Fruit fly (Drosophila melanogaster) whole organism, embryonic: Measurements from ENCODE around the gene CG33286.
A peak's percentile ranks its signal among the peaks of the same experiment; 100 is the strongest.

Experiments used
- B-H2 ChIP-seq: fragments of 200-800 bp; sonication (Bioruptor generic); optimal IDR thresholded peaks from 2 replicates; lab custom pipeline; 2018; ENCODE audit warnings: missing biosample characterization, mild to moderate bottlenecking, missing genetic modification characterization
- CG10147 ChIP-seq: fragments of 200-800 bp; sonication (Bioruptor generic); optimal IDR thresholded peaks from 2 replicates; lab custom pipeline; 2019; ENCODE audit warnings: missing biosample characterization, mild to moderate bottlenecking, missing genetic modification characterization, moderate library complexity
- CG12236 ChIP-seq: fragments of 200-800 bp; sonication (Bioruptor generic); optimal IDR thresholded peaks from 2 replicates; lab custom pipeline; 2016; ENCODE audit warnings: missing biosample characterization, missing genetic modification characterization
- CG1792 ChIP-seq: fragments of 200-800 bp; sonication (Bioruptor generic); optimal IDR thresholded peaks from 2 replicates; lab custom pipeline; 2016; ENCODE audit warnings: missing biosample characterization, missing genetic modification characterization
- CG18619 ChIP-seq: fragments of 200-800 bp; sonication (Bioruptor generic); optimal IDR thresholded peaks from 3 replicates; lab custom pipeline; 2017; ENCODE audit warnings: missing biosample characterization, mild to moderate bottlenecking, missing genetic modification characterization
- CG3065 ChIP-seq: fragments of 200-800 bp; sonication (Bioruptor generic); optimal IDR thresholded peaks from 2 replicates; lab custom pipeline; 2016; ENCODE audit warnings: missing biosample characterization, missing genetic modification characterization
- CG32772 ChIP-seq: fragments of 200-800 bp; sonication (Bioruptor generic); IDR thresholded peaks from 2 replicates; pipeline ENCODE4 v1.3.6; 2022; ENCODE audit warnings: missing biosample characterization, missing genetic modification characterization
- CG34376 ChIP-seq: fragments of 200-800 bp; sonication (Bioruptor generic); optimal IDR thresholded peaks from 2 replicates; lab custom pipeline; 2018; ENCODE audit warnings: missing biosample characterization, mild to moderate bottlenecking, missing genetic modification characterization
- CG3726 ChIP-seq: fragments of 200-800 bp; sonication (Bioruptor generic); IDR thresholded peaks from 3 replicates; pipeline ENCODE4, ENCODE4 v1.3.6; 2022; ENCODE audit warnings: missing biosample characterization, missing genetic modification characterization
- CG4282 ChIP-seq: fragments of 200-800 bp; sonication (Bioruptor generic); optimal IDR thresholded peaks from 2 replicates; lab custom pipeline; 2016; ENCODE audit warnings: missing biosample characterization, missing genetic modification characterization
- CG6683 ChIP-seq: fragments of 200-800 bp; sonication (Bioruptor generic); optimal IDR thresholded peaks from 2 replicates; lab custom pipeline; 2017; ENCODE audit warnings: missing biosample characterization, mild to moderate bottlenecking, missing genetic modification characterization, missing genetic modification reagents
- CG6689 ChIP-seq: fragments of 200-800 bp; sonication (Bioruptor generic); IDR thresholded peaks from 2 replicates; pipeline ENCODE4 v1.3.6; 2022; ENCODE audit warnings: missing biosample characterization, missing genetic modification characterization
- CG6765 ChIP-seq: fragments of 200-800 bp; sonication (Bioruptor generic); optimal IDR thresholded peaks from 3 replicates; lab custom pipeline; 2017; ENCODE audit warnings: missing biosample characterization, mild to moderate bottlenecking, missing genetic modification characterization
- CG6791 ChIP-seq: fragments of 200-800 bp; sonication (Bioruptor generic); IDR thresholded peaks from 3 replicates; pipeline ENCODE4 v1.3.6; 2022; ENCODE audit warnings: missing biosample characterization, missing genetic modification characterization; ENCODE audit not compliant: partially characterized antibody
- CG6813 ChIP-seq: fragments of 200-800 bp; sonication (Bioruptor generic); optimal IDR thresholded peaks from 2 replicates; lab custom pipeline; 2017; ENCODE audit warnings: missing biosample characterization, missing genetic modification characterization, mild to moderate bottlenecking, moderate library complexity, missing genetic modification reagents
- CG7745 ChIP-seq: fragments of 200-800 bp; sonication (Bioruptor generic); optimal IDR thresholded peaks from 2 replicates; lab custom pipeline; 2018; ENCODE audit warnings: missing biosample characterization, mild to moderate bottlenecking, missing genetic modification characterization, moderate library complexity
- CG8765 ChIP-seq: fragments of 200-800 bp; sonication (Bioruptor generic); IDR thresholded peaks from 2 replicates; pipeline ENCODE4 v1.3.6; 2022; ENCODE audit warnings: missing biosample characterization, missing genetic modification characterization
- D ChIP-seq, 2 experiments: fragments of 200-800 bp in 1 of 2; fragments of >200 bp in 1 of 2; sonication (Bioruptor generic) in 1 of 2; optimal IDR thresholded peaks; 2 replicates in 1 of 2; 3 replicates in 1 of 2; lab custom pipeline; 2017; ENCODE audit warnings: mild to moderate bottlenecking in 1 of 2, missing biosample characterization in 1 of 2, missing genetic modification characterization in 1 of 2, missing genetic modification reagents in 1 of 2
- Dp ChIP-seq: fragments of 200-800 bp; sonication (Bioruptor generic); optimal IDR thresholded peaks from 2 replicates; lab custom pipeline; 2018; ENCODE audit warnings: missing biosample characterization, mild to moderate bottlenecking, missing genetic modification characterization, moderate library complexity
- Lhr ChIP-seq: fragments of 200-800 bp; sonication (Bioruptor generic); optimal IDR thresholded peaks from 3 replicates; lab custom pipeline; 2017; ENCODE audit warnings: mild to moderate bottlenecking, missing biosample characterization, missing genetic modification reagents, missing genetic modification characterization
- NfI ChIP-seq: fragments of 200-800 bp; sonication (Bioruptor generic); optimal IDR thresholded peaks from 3 replicates; lab custom pipeline; 2018; ENCODE audit warnings: missing biosample characterization, mild to moderate bottlenecking, missing genetic modification characterization, moderate library complexity
- PHDP ChIP-seq: fragments of 200-800 bp; sonication (Bioruptor generic); optimal IDR thresholded peaks from 3 replicates; lab custom pipeline; 2018; ENCODE audit warnings: missing biosample characterization, mild to moderate bottlenecking, missing genetic modification characterization, moderate library complexity
- Pdp1 ChIP-seq, 2 experiments: fragments of 200-800 bp; sonication (Bioruptor generic); optimal IDR thresholded peaks; 3 replicates each; lab custom pipeline; 2016; ENCODE audit warnings: missing biosample characterization in 2 of 2, missing genetic modification characterization in 2 of 2, mild to moderate bottlenecking in 1 of 2, moderate library complexity in 1 of 2
- Ravus ChIP-seq: fragments of 200-800 bp; sonication (Bioruptor generic); IDR thresholded peaks from 2 replicates; pipeline ENCODE4 v1.3.6; 2022; ENCODE audit warnings: missing biosample characterization, missing genetic modification characterization
- Rx ChIP-seq: fragments of 200-800 bp; sonication (Bioruptor generic); IDR thresholded peaks from 2 replicates; pipeline ENCODE4 v1.3.6; 2022; ENCODE audit warnings: missing biosample characterization, missing genetic modification characterization
- Sin3A ChIP-seq: fragments of >200 bp; optimal IDR thresholded peaks from 2 replicates; lab custom pipeline; 2018
- Sry-δ ChIP-seq: fragments of 200-800 bp; sonication (Bioruptor generic); optimal IDR thresholded peaks from 2 replicates; lab custom pipeline; 2016; ENCODE audit warnings: missing biosample characterization, missing genetic modification characterization
- Stat92E ChIP-seq, 3 experiments: fragments of >200 bp in 2 of 3; fragments of 200-800 bp in 1 of 3; sonication (Bioruptor generic) in 1 of 3; optimal IDR thresholded peaks; 2 replicates each; lab custom pipeline; 2017 to 2019; ENCODE audit warnings: missing biosample characterization in 3 of 3, missing genetic modification characterization in 3 of 3, mild to moderate bottlenecking in 1 of 3, moderate library complexity in 1 of 3
- al ChIP-seq: fragments of 200-800 bp; sonication (Bioruptor generic); IDR thresholded peaks from 2 replicates; pipeline ENCODE4 v1.3.6; 2022; ENCODE audit warnings: missing biosample characterization, missing genetic modification characterization
- ato ChIP-seq: fragments of 200-800 bp; sonication (Bioruptor generic); IDR thresholded peaks from 2 replicates; pipeline ENCODE4 v1.3.6; 2022; ENCODE audit warnings: missing biosample characterization, missing genetic modification characterization; ENCODE audit not compliant: partially characterized antibody
- bowl ChIP-seq: fragments of 200-800 bp; sonication (Bioruptor generic); IDR thresholded peaks from 2 replicates; pipeline ENCODE4 v1.3.6; 2022; ENCODE audit warnings: missing biosample characterization, missing genetic modification characterization
- fd102C ChIP-seq: fragments of 200-800 bp; sonication (Bioruptor generic); optimal IDR thresholded peaks from 2 replicates; lab custom pipeline; 2018; ENCODE audit warnings: missing biosample characterization, mild to moderate bottlenecking, missing genetic modification characterization, moderate library complexity
- fu2 ChIP-seq: fragments of 200-800 bp; sonication (Bioruptor generic); optimal IDR thresholded peaks from 2 replicates; lab custom pipeline; 2016; ENCODE audit warnings: missing biosample characterization, missing genetic modification characterization
- lola ChIP-seq, 3 experiments: fragments of >200 bp in 2 of 3; fragments of 200-800 bp in 1 of 3; sonication (Bioruptor generic) in 1 of 3; optimal IDR thresholded peaks; 2 replicates each; lab custom pipeline; 2017 to 2019; ENCODE audit warnings: missing biosample characterization in 3 of 3, missing genetic modification characterization in 3 of 3, mild to moderate bottlenecking in 1 of 3, moderate library complexity in 1 of 3
- pita ChIP-seq: fragments of 200-800 bp; sonication (Bioruptor generic); optimal IDR thresholded peaks from 2 replicates; lab custom pipeline; 2017; ENCODE audit warnings: missing biosample characterization, mild to moderate bottlenecking, missing genetic modification characterization
- pnt ChIP-seq: fragments of 200-800 bp; sonication (Bioruptor generic); optimal IDR thresholded peaks from 3 replicates; lab custom pipeline; 2016; ENCODE audit warnings: missing biosample characterization, missing genetic modification characterization
- pros ChIP-seq: fragments of 200-800 bp; sonication (Bioruptor generic); optimal IDR thresholded peaks from 3 replicates; lab custom pipeline; 2019; ENCODE audit warnings: missing biosample characterization, mild to moderate bottlenecking, missing genetic modification characterization, moderate library complexity
- sc ChIP-seq, 3 experiments: fragments of >200 bp in 2 of 3; fragments of 200-800 bp in 1 of 3; sonication (Bioruptor generic) in 1 of 3; optimal IDR thresholded peaks; 2 replicates in 2 of 3; 3 replicates in 1 of 3; lab custom pipeline; 2017; ENCODE audit warnings: mild to moderate bottlenecking in 1 of 3, missing biosample characterization in 1 of 3, missing genetic modification characterization in 1 of 3, missing genetic modification reagents in 1 of 3
- scrt ChIP-seq: fragments of 200-800 bp; sonication (Bioruptor generic); optimal IDR thresholded peaks from 2 replicates; lab custom pipeline; 2018; ENCODE audit warnings: missing biosample characterization, mild to moderate bottlenecking, missing genetic modification characterization, moderate library complexity
- sd ChIP-seq: fragments of 200-800 bp; sonication (Bioruptor generic); optimal IDR thresholded peaks from 3 replicates; lab custom pipeline; 2018; ENCODE audit warnings: missing biosample characterization, mild to moderate bottlenecking, missing genetic modification characterization, moderate library complexity
- sens-2 ChIP-seq: fragments of 200-800 bp; sonication (Bioruptor generic); IDR thresholded peaks from 2 replicates; pipeline ENCODE4 v1.3.6; 2022; ENCODE audit warnings: missing biosample characterization, missing genetic modification characterization
- sna ChIP-seq: fragments of 200-800 bp; sonication (Bioruptor generic); IDR thresholded peaks from 2 replicates; pipeline ENCODE4 v1.3.6; 2022; ENCODE audit warnings: missing biosample characterization, missing genetic modification characterization; ENCODE audit not compliant: partially characterized antibody
- so ChIP-seq: fragments of 200-800 bp; sonication (Bioruptor generic); IDR thresholded peaks from 3 replicates; pipeline ENCODE4 v1.3.6; 2022; ENCODE audit warnings: missing biosample characterization, missing genetic modification characterization
- sqz ChIP-seq: fragments of 200-800 bp; sonication (Bioruptor generic); optimal IDR thresholded peaks from 3 replicates; lab custom pipeline; 2018; ENCODE audit warnings: missing biosample characterization, mild to moderate bottlenecking, missing genetic modification characterization
- tin ChIP-seq: fragments of 200-800 bp; sonication (Bioruptor generic); optimal IDR thresholded peaks from 3 replicates; lab custom pipeline; 2016; ENCODE audit warnings: missing biosample characterization, missing genetic modification characterization
- twi ChIP-seq: fragments of 200-800 bp; optimal IDR thresholded peaks from 2 replicates; lab custom pipeline; 2019; ENCODE audit warnings: missing biosample characterization, mild to moderate bottlenecking, missing genetic modification characterization, moderate library complexity
- unc-4 ChIP-seq: fragments of 200-800 bp; sonication (Bioruptor generic); IDR thresholded peaks from 2 replicates; pipeline ENCODE4 v1.3.6; 2022; ENCODE audit warnings: missing biosample characterization, missing genetic modification characterization; ENCODE audit not compliant: partially characterized antibody

The CG33286 gene

DNA sequence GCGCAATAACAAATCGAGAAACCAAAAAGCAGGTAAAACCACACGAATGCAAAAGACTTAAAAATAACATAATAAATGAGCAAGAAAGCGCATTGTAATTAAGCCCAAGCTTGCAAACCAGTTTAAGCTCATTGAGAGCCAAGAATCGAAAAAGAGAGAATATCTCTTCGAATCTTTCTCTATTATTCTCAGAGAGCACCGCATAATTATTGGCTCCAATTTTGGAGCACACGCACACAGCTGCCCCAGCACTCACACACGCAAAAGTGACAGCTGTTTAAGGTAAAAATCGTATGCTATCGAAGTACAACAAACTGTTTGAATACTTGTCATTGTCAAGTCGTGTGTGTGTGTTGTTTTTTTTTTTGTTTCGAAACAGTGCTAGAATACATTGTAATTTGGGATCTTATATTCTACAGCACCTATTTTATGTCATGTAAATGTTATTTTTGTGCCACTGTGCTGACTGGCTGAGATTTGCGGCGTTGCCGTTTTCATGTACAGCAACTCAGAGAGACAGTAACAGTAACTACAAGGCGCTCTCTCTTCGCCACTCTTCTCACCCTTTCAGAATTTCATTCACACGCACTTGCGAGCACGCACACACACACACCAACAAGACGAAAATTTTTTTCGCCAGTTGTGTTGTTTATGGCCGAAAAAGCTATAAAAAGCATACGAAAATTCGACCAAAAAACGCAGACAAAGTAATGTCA, 35.1 kb upstream of the CG33286 start (continued):
- TF ChIP-seq NfI (GFP tag; lab: Kevin White, UChicago) (peak; percentile 19), pros (GFP tag; lab: Kevin White, UChicago) (peak; percentile 82), twi (tag; lab: Kevin White, UChicago) (no peak), tin (GFP tag; lab: Kevin White, UChicago) (peak; percentile 22), CG8765 (GFP tag; lab: Robert Waterston, UW) (0 out of 2 replicates have a peak, but pooled peaks have one; percentile 6), pnt (GFP tag; lab: Kevin White, UChicago) (peak; percentile 5), B-H2 (no peak), CG12236 (GFP tag; lab: Kevin White, UChicago) (no peak), fd102C (GFP tag; lab: Kevin White, UChicago) (no peak), sc (optimal IDR thresholded peaks at IDR 0.05; lab: Kevin White, UChicago) (no peak), sc (GFP tag; optimal IDR thresholded peaks at IDR 0.05; lab: Kevin White, UChicago) (no peak), CG6683 (GFP tag; lab: Kevin White, UChicago) (no peak), sens-2 (peak; percentile 79), PHDP (tag; lab: Kevin White, UChicago) (peak; percentile 54), bowl (GFP tag; lab: Robert Waterston, UW) (no peak), CG34376 (GFP tag; lab: Kevin White, UChicago) (peak; percentile 38), sqz (peak; percentile 56), Sin3A (lab: Kevin White, UChicago) (no peak), D (optimal IDR thresholded peaks at IDR 0.05; lab: Kevin White, UChicago) (no peak), D (GFP tag; optimal IDR thresholded peaks at IDR 0.05; lab: Kevin White, UChicago) (no peak), unc-4 (GFP tag; lab: Robert Waterston, UW) (no peak), Sry-δ (GFP tag; lab: Kevin White, UChicago) (no peak), CG6765 (GFP tag; lab: Kevin White, UChicago) (peak; percentile 9), sna (GFP tag; lab: Robert Waterston, UW) (no peak), CG32772 (GFP tag; lab: Robert Waterston, UW) (peak; percentile 51; the same call in 1 of the 2 replicates), scrt (GFP tag; lab: Kevin White, UChicago) (peak; percentile 22), Lhr (GFP tag; lab: Kevin White, UChicago) (no peak), Dp (no peak), sd (tag; lab: Kevin White, UChicago) (peak; percentile 15), CG6791 (GFP tag; lab: Robert Waterston, UW) (no peak), CG7745 (tag; lab: Kevin White, UChicago) (peak; percentile 43), fu2 (peak; percentile 33), pita (GFP tag; lab: Kevin White, UChicago) (no peak), ato (no peak), CG6689 (GFP tag; lab: Robert Waterston, UW) (peak; percentile 73), Ravus (no peak), CG6813 (GFP tag; lab: Kevin White, UChicago) (peak; percentile 35), CG3065 (GFP tag; lab: Kevin White, UChicago) (no peak), Pdp1 (GFP tag; optimal IDR thresholded peaks at IDR 0.05; lab: Kevin White, UChicago) (peak; percentile 26 to 43), lola (GFP tag; optimal IDR thresholded peaks at IDR 0.05; lab: Kevin White, UChicago) (no peak), Rx (GFP tag; lab: Robert Waterston, UW) (peak; percentile 52; the same call in 1 of the 2 replicates), al (GFP tag; lab: Robert Waterston, UW) (peak; percentile 32; the same call in 1 of the 2 replicates), CG10147 (GFP tag; lab: Kevin White, UChicago) (no peak), CG1792 (no peak), Stat92E (GFP tag; optimal IDR thresholded peaks at IDR 0.05; lab: Kevin White, UChicago) (no peak), CG3726 (GFP tag; lab: Robert Waterston, UW) (no peak), CG18619 (GFP tag; lab: Kevin White, UChicago) (peak; percentile 27), CG4282 (GFP tag; lab: Kevin White, UChicago) (peak; percentile 92), so (GFP tag; lab: Robert Waterston, UW) (peak; percentile 69; the same call in 1 of the 3 replicates)
